Fruit fly (Drosophila melanogaster) whole organism, embryonic: ENCODE data around the gene SPoCk.

Source experiments
- Bgb ChIP-seq: fragments of 200-800 bp; sonication (Bioruptor generic); IDR thresholded peaks from 2 replicates; pipeline ENCODE4 v1.3.6; 2022; ENCODE audit warnings: missing biosample characterization, missing genetic modification characterization; ENCODE audit not compliant: partially characterized antibody
- CG11696 ChIP-seq: fragments of 200-800 bp; sonication (Bioruptor generic); IDR thresholded peaks from 2 replicates; pipeline ENCODE4 v1.3.6; 2022; ENCODE audit warnings: missing biosample characterization, missing genetic modification characterization
- CG12155 ChIP-seq: fragments of 200-800 bp; sonication (Bioruptor generic); optimal IDR thresholded peaks from 3 replicates; lab custom pipeline; 2016; ENCODE audit warnings: missing biosample characterization, missing genetic modification characterization
- CG13296 ChIP-seq: fragments of 200-800 bp; sonication (Bioruptor generic); optimal IDR thresholded peaks from 3 replicates; lab custom pipeline; 2018; ENCODE audit warnings: missing biosample characterization, mild to moderate bottlenecking, missing genetic modification characterization
- CG1602 ChIP-seq: fragments of 200-800 bp; sonication (Bioruptor generic); optimal IDR thresholded peaks from 3 replicates; lab custom pipeline; 2016; ENCODE audit warnings: missing biosample characterization, missing genetic modification characterization
- CG17829 ChIP-seq: fragments of 200-800 bp; optimal IDR thresholded peaks from 2 replicates; lab custom pipeline; 2019; ENCODE audit warnings: missing biosample characterization, mild to moderate bottlenecking, missing genetic modification characterization, moderate library complexity
- CG18262 ChIP-seq: fragments of 200-800 bp; optimal IDR thresholded peaks from 3 replicates; lab custom pipeline; 2019; ENCODE audit warnings: missing biosample characterization, mild to moderate bottlenecking, missing genetic modification characterization, moderate library complexity
- CG18599 ChIP-seq: fragments of 200-800 bp; sonication (Bioruptor generic); optimal IDR thresholded peaks from 3 replicates; lab custom pipeline; 2017; ENCODE audit warnings: missing biosample characterization, missing genetic modification characterization, mild to moderate bottlenecking, moderate library complexity, missing genetic modification reagents
- CG2202 ChIP-seq: fragments of 200-800 bp; sonication (Bioruptor generic); optimal IDR thresholded peaks from 2 replicates; lab custom pipeline; 2018; ENCODE audit warnings: missing biosample characterization, mild to moderate bottlenecking, missing genetic modification characterization
- CG2875 ChIP-seq: fragments of 200-800 bp; sonication (Bioruptor generic); optimal IDR thresholded peaks from 2 replicates; lab custom pipeline; 2017; ENCODE audit warnings: missing biosample characterization, mild to moderate bottlenecking, missing genetic modification characterization, missing genetic modification reagents
- CG3065 ChIP-seq: fragments of 200-800 bp; sonication (Bioruptor generic); optimal IDR thresholded peaks from 2 replicates; lab custom pipeline; 2016; ENCODE audit warnings: missing biosample characterization, missing genetic modification characterization
- CG31388 ChIP-seq: fragments of 200-800 bp; sonication (Bioruptor generic); optimal IDR thresholded peaks from 2 replicates; lab custom pipeline; 2016; ENCODE audit warnings: missing biosample characterization, missing genetic modification characterization
- CG3847 ChIP-seq: fragments of 200-800 bp; sonication (Bioruptor generic); IDR thresholded peaks from 2 replicates; pipeline ENCODE4 v1.3.6; 2022; ENCODE audit warnings: missing biosample characterization, missing genetic modification characterization
- CG4820 ChIP-seq: fragments of 200-800 bp; sonication (Bioruptor generic); optimal IDR thresholded peaks from 3 replicates; lab custom pipeline; 2016; ENCODE audit warnings: missing biosample characterization, missing genetic modification characterization
- Chrac-16 ChIP-seq: fragments of 200-800 bp; sonication (Bioruptor generic); optimal IDR thresholded peaks from 3 replicates; lab custom pipeline; 2016; ENCODE audit warnings: missing biosample characterization, missing genetic modification characterization
- CoRest ChIP-seq: fragments of 200-800 bp; sonication (Bioruptor generic); optimal IDR thresholded peaks from 3 replicates; lab custom pipeline; 2018; ENCODE audit warnings: missing biosample characterization, mild to moderate bottlenecking, missing genetic modification characterization, moderate library complexity
- D19B ChIP-seq: fragments of 200-800 bp; sonication (Bioruptor generic); optimal IDR thresholded peaks from 2 replicates; lab custom pipeline; 2017; ENCODE audit warnings: missing biosample characterization, mild to moderate bottlenecking, missing genetic modification characterization
- Dp ChIP-seq: fragments of 200-800 bp; sonication (Bioruptor generic); optimal IDR thresholded peaks from 2 replicates; lab custom pipeline; 2018; ENCODE audit warnings: missing biosample characterization, mild to moderate bottlenecking, missing genetic modification characterization, moderate library complexity
- E2f2 ChIP-seq: fragments of 200-800 bp; sonication (Bioruptor generic); IDR thresholded peaks from 2 replicates; pipeline ENCODE4 v1.3.6; 2022; ENCODE audit warnings: missing biosample characterization, missing genetic modification characterization
- H15 ChIP-seq: fragments of 200-800 bp; sonication (Bioruptor generic); IDR thresholded peaks from 3 replicates; pipeline ENCODE4 v1.3.6; 2022; ENCODE audit warnings: missing biosample characterization, missing genetic modification characterization
- Hand ChIP-seq: fragments of 200-800 bp; sonication (Bioruptor generic); optimal IDR thresholded peaks from 2 replicates; lab custom pipeline; 2017; ENCODE audit warnings: mild to moderate bottlenecking, missing biosample characterization, missing genetic modification reagents, missing genetic modification characterization
- Jarid2 ChIP-seq: fragments of 200-800 bp; sonication (Bioruptor generic); optimal IDR thresholded peaks from 3 replicates; lab custom pipeline; 2017; ENCODE audit warnings: mild to moderate bottlenecking, missing biosample characterization, missing genetic modification reagents, missing genetic modification characterization
- MTF-1 ChIP-seq: fragments of 200-800 bp; sonication (Bioruptor generic); optimal IDR thresholded peaks from 2 replicates; lab custom pipeline; 2018; ENCODE audit warnings: missing biosample characterization, mild to moderate bottlenecking, missing genetic modification characterization, borderline replicate concordance
- Myb ChIP-seq: fragments of 200-800 bp; sonication (Bioruptor generic); optimal IDR thresholded peaks from 2 replicates; lab custom pipeline; 2016; ENCODE audit warnings: missing biosample characterization, missing genetic modification characterization
- Nf-YC ChIP-seq: fragments of 200-800 bp; optimal IDR thresholded peaks from 3 replicates; lab custom pipeline; 2019; ENCODE audit warnings: missing biosample characterization, mild to moderate bottlenecking, missing genetic modification characterization, moderate library complexity
- Pdp1 ChIP-seq, 2 experiments: fragments of 200-800 bp; sonication (Bioruptor generic); optimal IDR thresholded peaks; 3 replicates each; lab custom pipeline; 2016; ENCODE audit warnings: missing biosample characterization in 2 of 2, missing genetic modification characterization in 2 of 2, mild to moderate bottlenecking in 1 of 2, moderate library complexity in 1 of 2
- Rx ChIP-seq: fragments of 200-800 bp; sonication (Bioruptor generic); IDR thresholded peaks from 2 replicates; pipeline ENCODE4 v1.3.6; 2022; ENCODE audit warnings: missing biosample characterization, missing genetic modification characterization
- Ssrp ChIP-seq: fragments of 200-800 bp; sonication (Bioruptor generic); optimal IDR thresholded peaks from 2 replicates; lab custom pipeline; 2018; ENCODE audit warnings: missing biosample characterization, mild to moderate bottlenecking, missing genetic modification characterization, moderate library complexity
- YL-1 ChIP-seq: fragments of 200-800 bp; sonication (Bioruptor generic); optimal IDR thresholded peaks from 3 replicates; lab custom pipeline; 2017; ENCODE audit warnings: missing biosample characterization, mild to moderate bottlenecking, missing genetic modification characterization
- ac ChIP-seq: fragments of 200-800 bp; sonication (Bioruptor generic); optimal IDR thresholded peaks from 3 replicates; lab custom pipeline; 2017; ENCODE audit warnings: missing biosample characterization, mild to moderate bottlenecking, missing genetic modification characterization
- aop ChIP-seq: fragments of 200-800 bp; sonication (Bioruptor generic); IDR thresholded peaks from 2 replicates; pipeline ENCODE4 v1.3.6; 2022; ENCODE audit warnings: missing biosample characterization, missing genetic modification characterization
- ara ChIP-seq: fragments of 200-800 bp; sonication (Bioruptor generic); IDR thresholded peaks from 2 replicates; pipeline ENCODE4 v1.3.6; 2022; ENCODE audit warnings: missing biosample characterization, missing genetic modification characterization
- ftz-f1 ChIP-seq: fragments of 200-800 bp; sonication (Bioruptor generic); optimal IDR thresholded peaks from 2 replicates; lab custom pipeline; 2016; ENCODE audit warnings: missing biosample characterization, missing genetic modification characterization
- kay ChIP-seq: fragments of 200-800 bp; sonication (Bioruptor generic); optimal IDR thresholded peaks from 2 replicates; lab custom pipeline; 2016; ENCODE audit warnings: missing biosample characterization, missing genetic modification characterization
- lab ChIP-seq: fragments of 200-800 bp; sonication (Bioruptor generic); optimal IDR thresholded peaks from 3 replicates; lab custom pipeline; 2017; ENCODE audit warnings: missing biosample characterization, missing genetic modification characterization, mild to moderate bottlenecking, moderate library complexity, missing genetic modification reagents
- lov ChIP-seq, 2 experiments: fragments of 200-800 bp in 1 of 2; fragments of >200 bp in 1 of 2; sonication (Bioruptor generic) in 1 of 2; IDR thresholded peaks in 1 of 2; optimal IDR thresholded peaks in 1 of 2; 2 replicates in 1 of 2; 3 replicates in 1 of 2; pipeline versions ENCODE4 v1.3.6 to Lab custom; 2017 to 2022; ENCODE audit warnings: missing biosample characterization in 1 of 2, missing genetic modification characterization in 1 of 2
- luna ChIP-seq: fragments of 200-800 bp; sonication (Bioruptor generic); optimal IDR thresholded peaks from 2 replicates; lab custom pipeline; 2016; ENCODE audit warnings: missing biosample characterization, missing genetic modification characterization
- nmo ChIP-seq: fragments of 200-800 bp; sonication (Bioruptor generic); optimal IDR thresholded peaks from 2 replicates; lab custom pipeline; 2018; ENCODE audit warnings: missing biosample characterization, mild to moderate bottlenecking, missing genetic modification characterization, moderate library complexity
- nom ChIP-seq: fragments of 200-800 bp; sonication (Bioruptor generic); optimal IDR thresholded peaks from 2 replicates; lab custom pipeline; 2017; ENCODE audit warnings: missing biosample characterization, missing genetic modification characterization, mild to moderate bottlenecking, moderate library complexity, missing genetic modification reagents
- phol ChIP-seq: fragments of 200-800 bp; sonication (Bioruptor generic); optimal IDR thresholded peaks from 3 replicates; lab custom pipeline; 2018; ENCODE audit warnings: missing biosample characterization, mild to moderate bottlenecking, missing genetic modification characterization, moderate library complexity
- pita ChIP-seq: fragments of 200-800 bp; sonication (Bioruptor generic); optimal IDR thresholded peaks from 2 replicates; lab custom pipeline; 2017; ENCODE audit warnings: missing biosample characterization, mild to moderate bottlenecking, missing genetic modification characterization
- row ChIP-seq: fragments of 200-800 bp; sonication (Bioruptor generic); IDR thresholded peaks from 3 replicates; pipeline ENCODE4 v1.3.6; 2022; ENCODE audit warnings: missing biosample characterization, missing genetic modification characterization
- sens ChIP-seq: fragments of 200-800 bp; sonication (Bioruptor generic); peaks from one replicate; lab custom pipeline; 2016; ENCODE audit warnings: missing biosample characterization, missing genetic modification characterization
- shn ChIP-seq: fragments of 200-800 bp; sonication (Bioruptor generic); optimal IDR thresholded peaks from 3 replicates; lab custom pipeline; 2016; ENCODE audit warnings: missing biosample characterization, missing genetic modification characterization
- stwl ChIP-seq: fragments of 200-800 bp; sonication (Bioruptor generic); optimal IDR thresholded peaks from 3 replicates; lab custom pipeline; 2018; ENCODE audit warnings: missing biosample characterization, mild to moderate bottlenecking, missing genetic modification characterization, moderate library complexity
- z ChIP-seq: fragments of 200-800 bp; sonication (Bioruptor generic); IDR thresholded peaks from 3 replicates; pipeline ENCODE4 v1.3.6; 2022; ENCODE audit warnings: missing biosample characterization, missing genetic modification characterization

Gene SPoCk

DNA sequence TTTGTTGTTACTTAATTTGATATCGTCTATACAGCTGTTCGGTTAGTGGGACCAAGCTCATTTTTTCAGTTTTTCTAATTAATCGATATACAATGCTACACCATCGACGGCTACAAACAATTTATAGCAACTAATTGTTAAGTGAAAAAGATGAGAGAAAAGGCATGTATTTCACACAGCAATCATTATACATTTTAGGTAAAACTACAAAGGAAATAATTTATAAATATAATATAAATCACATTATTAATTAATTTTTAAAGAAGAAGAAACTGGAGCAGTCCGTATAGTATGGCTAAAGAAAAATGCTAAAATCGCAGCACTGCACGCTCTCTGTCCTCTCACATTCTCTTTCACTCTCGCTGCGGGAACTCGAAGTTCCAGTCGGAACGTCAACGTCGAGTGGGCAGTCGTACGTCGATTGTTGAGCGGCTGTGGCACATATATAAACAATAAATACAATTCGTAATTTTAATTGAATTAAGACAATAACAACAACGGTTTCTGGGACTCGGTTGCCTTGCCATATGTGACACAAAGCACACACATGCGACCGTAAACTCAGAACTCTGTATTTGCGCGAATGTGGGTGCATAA, 21.4 kb upstream of the SPoCk start, which contains the start of the genes CG14450 and CG11367 (continued):
- TF ChIP-seq Nf-YC (peak; percentile 69), pita (GFP tag; lab: Kevin White, UChicago) (no peak), CG12155 (GFP tag; lab: Kevin White, UChicago) (peak; percentile 55), row (GFP tag; lab: Robert Waterston, UW) (peak; percentile 93), phol (tag; lab: Kevin White, UChicago) (peak; percentile 50), CG17829 (tag; lab: Kevin White, UChicago) (peak; percentile 75), z (GFP tag; lab: Robert Waterston, UW) (no peak), Dp (peak; percentile 26), ara (no peak), CoRest (peak; percentile 49), CG18262 (peak; percentile 48), MTF-1 (peak; percentile 31), H15 (GFP tag; lab: Robert Waterston, UW) (no peak), aop (GFP tag; lab: Robert Waterston, UW) (no peak), YL-1 (peak; percentile 44), CG11696 (GFP tag; lab: Robert Waterston, UW) (no peak)

DNA sequence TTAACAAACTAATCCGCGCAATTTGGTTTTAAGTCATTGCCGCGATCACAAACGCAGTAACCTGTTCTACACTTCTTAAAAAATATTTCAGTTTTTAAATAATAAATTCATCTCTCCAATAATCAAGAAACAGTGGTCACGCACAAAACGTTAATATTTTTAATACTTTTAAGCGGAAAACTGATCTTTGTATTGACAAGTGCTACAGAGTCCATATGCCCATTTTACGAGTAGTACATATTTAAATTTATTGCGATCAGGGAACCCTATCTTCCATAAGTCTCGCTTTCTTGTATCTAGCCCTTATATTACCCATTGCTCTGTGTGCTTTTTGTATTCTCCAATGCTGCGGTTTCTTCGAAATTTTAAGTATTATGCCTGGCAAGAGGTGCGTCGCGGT, 19.8 kb upstream of the SPoCk start, which contains the start of gene CG32454:
Gene CG32454, plus strand, starts transcription at position 301 of the 400 bp plus-strand sequence.
- TF ChIP-seq ftz-f1 (GFP tag; lab: Kevin White, UChicago), result no peak
- TF ChIP-seq, all 482 proteins: peak for 0

dm6 chr3L:22731393-22731792, 17.9 kb upstream of the SPoCk start:
- TF ChIP-seq Nf-YC, result no peak
- TF ChIP-seq CG2202 (tag; lab: Kevin White, UChicago), result no peak
- TF ChIP-seq ac (GFP tag; lab: Kevin White, UChicago), result no peak
- no peak for TF ChIP-seq stwl (tag; lab: Kevin White, UChicago)
- no peak for TF ChIP-seq kay
- TF ChIP-seq lab (GFP tag; lab: Kevin White, UChicago), result peak; percentile 41
- TF ChIP-seq CG31388, result no peak
- TF ChIP-seq CG13296 (GFP tag; lab: Kevin White, UChicago), result no peak
- TF ChIP-seq Hand (GFP tag; lab: Kevin White, UChicago), result no peak

- TF ChIP-seq Bgb (GFP tag; lab: Robert Waterston, UW) (peak; percentile 53), CG3065 (GFP tag; lab: Kevin White, UChicago) (no peak), nmo (GFP tag; lab: Kevin White, UChicago) (no peak), CG4820 (GFP tag; lab: Kevin White, UChicago) (no peak), nom (GFP tag; lab: Kevin White, UChicago) (no peak), sens (GFP tag; lab: Kevin White, UChicago) (peak; percentile 45), Jarid2 (GFP tag; lab: Kevin White, UChicago) (no peak), CG3847 (GFP tag; lab: Robert Waterston, UW) (no peak), Rx (GFP tag; lab: Robert Waterston, UW) (no peak), Ssrp (tag; lab: Kevin White, UChicago) (no peak), Myb (GFP tag; lab: Kevin White, UChicago) (no peak), shn (no peak), D19B (GFP tag; lab: Kevin White, UChicago) (no peak), ftz-f1 (GFP tag; lab: Kevin White, UChicago) (peak; percentile 74), CG18599 (no peak), luna (GFP tag; lab: Kevin White, UChicago) (no peak), Chrac-16 (GFP tag; lab: Kevin White, UChicago) (no peak), CG1602 (GFP tag; lab: Kevin White, UChicago) (no peak), CG2875 (no peak), lov (optimal IDR thresholded peaks at IDR 0.05; lab: Kevin White, UChicago) (no peak), lov (GFP tag; IDR thresholded peaks at IDR 0.05; lab: Robert Waterston, UW) (no peak), Pdp1 (GFP tag; optimal IDR thresholded peaks at IDR 0.05; lab: Kevin White, UChicago) (no peak), E2f2 (peak; percentile 21; the same call in 1 of the 2 replicates)
Observed at dm6 chr3L:22733607-22734006, 15.6 kb upstream of the SPoCk start.
